Fruit fly (Drosophila melanogaster): Measurements from ENCODE around the gene CG14722.

Gene CG14722

DNA sequence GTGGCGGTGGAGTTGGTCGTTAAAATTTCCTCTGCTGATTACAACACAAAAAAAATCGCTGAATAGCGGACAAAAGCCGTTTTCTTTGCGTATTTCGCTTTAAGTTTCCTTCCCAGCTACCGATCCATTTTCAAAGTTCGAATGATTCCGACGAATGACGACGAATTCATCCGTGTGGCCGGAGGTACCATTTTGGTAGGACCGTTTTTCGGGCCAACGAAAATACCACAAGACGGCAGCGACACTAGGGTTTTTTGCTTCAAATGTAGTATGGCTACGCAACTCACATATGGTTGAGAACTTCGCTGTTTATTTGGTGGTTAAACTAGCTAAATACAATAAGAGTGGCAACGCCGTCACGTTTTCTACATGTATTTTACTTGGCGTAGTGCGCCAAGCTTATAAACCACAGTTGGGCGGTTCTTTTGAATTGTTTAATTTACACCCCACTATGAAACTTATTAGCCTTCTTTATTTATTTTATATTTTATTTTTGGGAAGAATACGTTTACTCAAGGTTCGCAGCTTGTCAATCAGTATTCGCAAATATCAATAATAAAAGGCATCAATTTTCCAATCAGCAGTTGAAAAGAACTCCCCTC is 22.7 kb downstream of the CG14722 start, which contains the start of gene Lk6 (continued):
- TF ChIP-seq CG32006 (GFP tag; optimal IDR thresholded peaks at IDR 0.05) (no peak), CG6792 (GFP tag; optimal IDR thresholded peaks at IDR 0.05) (no peak), Smox (GFP tag; optimal IDR thresholded peaks at IDR 0.05) (no peak), cyc (GFP tag; optimal IDR thresholded peaks at IDR 0.05) (no peak), Blimp-1 (GFP tag; optimal IDR thresholded peaks at IDR 0.05) (peak; percentile 24), fd59A (GFP tag; optimal IDR thresholded peaks at IDR 0.05) (no peak), CG3032 (tag; optimal IDR thresholded peaks at IDR 0.05) (peak; percentile 6), CG6276 (GFP tag; optimal IDR thresholded peaks at IDR 0.05) (no peak)

dm6 chr3R:11770733-11771132 is 29.0 kb downstream of the CG14722 start:
- TF ChIP-seq Sox14 (GFP tag; optimal IDR thresholded peaks at IDR 0.05) (no peak), esn (GFP tag; optimal IDR thresholded peaks at IDR 0.05) (no peak)

dm6 chr3R:11771492-11771891 is 29.8 kb downstream of the CG14722 start:
- no peak for TF ChIP-seq CG32006 (GFP tag; optimal IDR thresholded peaks at IDR 0.05)
- peak; percentile 31 for TF ChIP-seq Eip78C (GFP tag)
- TF ChIP-seq CG8119 (GFP tag; IDR thresholded peaks at IDR 0.05), result no peak

DNA sequence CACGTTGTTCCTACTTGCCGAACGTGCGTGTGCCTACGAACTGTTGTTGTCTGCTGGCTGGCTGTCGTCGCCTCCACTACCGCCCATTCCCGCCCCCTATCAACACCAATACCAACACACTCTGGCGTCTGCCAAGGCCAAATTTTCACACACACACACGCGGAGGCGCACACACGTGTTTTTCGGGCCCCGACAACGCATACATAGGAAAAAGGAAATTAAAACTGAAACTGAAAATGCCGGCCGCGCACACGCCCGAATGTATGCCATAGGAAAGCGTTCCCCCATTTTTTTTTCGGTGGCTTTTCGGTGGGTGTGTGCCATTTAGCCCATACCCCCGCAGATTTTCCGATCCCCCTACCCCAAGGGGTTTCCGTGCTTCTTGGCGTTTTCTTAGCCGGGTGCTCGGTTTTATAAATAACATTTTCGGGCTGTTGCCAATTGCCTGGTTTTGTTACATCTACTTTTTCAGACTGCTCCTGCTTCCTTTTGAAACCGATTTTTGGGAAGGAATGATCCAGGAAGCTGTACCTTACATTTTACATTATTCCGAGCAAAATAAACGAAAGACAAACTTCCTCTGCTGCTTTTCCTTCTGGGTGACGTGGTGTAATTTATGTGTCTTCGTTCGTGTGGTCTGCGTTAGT is 30.6 kb downstream of the CG14722 start:
- TF ChIP-seq CG1621 (tag; optimal IDR thresholded peaks at IDR 0.05) (no peak), esn (GFP tag; optimal IDR thresholded peaks at IDR 0.05) (no peak), CG3919 (GFP tag; optimal IDR thresholded peaks at IDR 0.05) (no peak), CG6792 (GFP tag; optimal IDR thresholded peaks at IDR 0.05) (no peak), Ets21C (GFP tag; optimal IDR thresholded peaks at IDR 0.05) (no peak), fkh (GFP tag; optimal IDR thresholded peaks at IDR 0.05) (no peak), CG6163 (GFP tag; IDR thresholded peaks at IDR 0.05) (no peak), Hr39 (GFP tag; optimal IDR thresholded peaks at IDR 0.05) (no peak), CG31627 (GFP tag; optimal IDR thresholded peaks at IDR 0.05) (no peak), CG10669 (GFP tag; optimal IDR thresholded peaks at IDR 0.05) (no peak), net (GFP tag; optimal IDR thresholded peaks at IDR 0.05) (no peak), CG8319 (GFP tag; optimal IDR thresholded peaks at IDR 0.05) (no peak), CG10631 (GFP tag; optimal IDR thresholded peaks at IDR 0.05) (no peak), Blimp-1 (GFP tag; optimal IDR thresholded peaks at IDR 0.05) (no peak), achi (GFP tag; optimal IDR thresholded peaks at IDR 0.05) (no peak), fd59A (GFP tag; optimal IDR thresholded peaks at IDR 0.05) (no peak), vri (GFP tag; optimal IDR thresholded peaks at IDR 0.05) (no peak), CG6808 (GFP tag; optimal IDR thresholded peaks at IDR 0.05) (no peak)

DNA sequence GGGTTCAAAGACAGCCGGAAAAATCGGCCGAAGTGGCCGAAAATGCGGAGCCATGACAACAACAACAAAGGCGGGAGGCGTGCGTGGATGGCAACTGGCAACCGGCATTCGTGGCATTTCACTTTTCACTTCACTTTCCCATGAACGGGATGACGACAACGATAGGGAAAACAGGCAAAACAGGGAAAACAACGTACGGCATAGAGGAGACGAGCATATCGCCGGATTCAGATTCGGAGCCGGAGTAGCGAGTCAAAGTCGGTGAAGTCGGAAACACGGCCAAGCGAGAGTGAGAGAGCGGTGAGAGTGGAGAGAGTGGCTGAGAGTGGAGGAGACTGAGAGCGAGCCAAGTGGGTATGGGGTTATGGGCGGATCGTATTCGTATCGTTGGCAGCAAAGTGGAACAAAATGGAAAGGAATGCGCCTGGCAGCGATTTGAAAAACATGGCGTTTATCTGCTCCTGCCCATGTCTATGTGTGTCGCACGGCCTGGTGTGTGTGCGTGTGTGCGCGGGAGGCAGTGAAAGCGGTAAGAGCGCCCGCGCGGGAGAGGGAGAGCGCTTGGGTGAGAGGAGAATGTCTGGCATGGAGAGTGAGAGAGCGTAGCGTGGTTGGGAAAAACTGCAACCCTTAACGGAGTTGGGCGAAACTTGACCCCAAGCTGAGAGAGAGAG is 31.8 kb downstream of the CG14722 start:
- TF ChIP-seq OdsH (GFP tag; optimal IDR thresholded peaks at IDR 0.05) (no peak), CG32006 (GFP tag; optimal IDR thresholded peaks at IDR 0.05) (peak; percentile 0), CG6854 (GFP tag; optimal IDR thresholded peaks at IDR 0.05) (peak; percentile 27), Blimp-1 (GFP tag; optimal IDR thresholded peaks at IDR 0.05) (peak; percentile 70), dsx (GFP tag; optimal IDR thresholded peaks at IDR 0.05; ENCODE audit: poor library complexity, severe bottlenecking) (no peak), CG3919 (GFP tag; optimal IDR thresholded peaks at IDR 0.05) (no peak), topi (GFP tag; optimal IDR thresholded peaks at IDR 0.05) (no peak), Met (GFP tag; optimal IDR thresholded peaks at IDR 0.05) (no peak), Eip78C (GFP tag) (peak; percentile 37), CG1621 (tag; optimal IDR thresholded peaks at IDR 0.05) (peak; percentile 44), CG15336 (GFP tag; IDR thresholded peaks at IDR 0.05) (peak; percentile 38), CG6163 (GFP tag; IDR thresholded peaks at IDR 0.05) (0 out of 3 replicates have a peak, but pooled peaks have one; percentile 53), eg (GFP tag; IDR thresholded peaks at IDR 0.05) (no peak), CG11902 (GFP tag; optimal IDR thresholded peaks at IDR 0.05) (no peak), CG8119 (GFP tag; IDR thresholded peaks at IDR 0.05) (peak; percentile 50; the same call in 1 of the 3 replicates)
